Worm (Caenorhabditis elegans) whole organism, early embryonic: Measurements from ENCODE around the gene cnc-7.
A peak's percentile ranks its signal among the peaks of the same experiment; 100 is the strongest.

Experiments used
- B0310.2 ChIP-seq: sonication (generic microtip); optimal IDR thresholded peaks from 2 replicates; lab custom pipeline; 2016; ENCODE audit warnings: mild to moderate bottlenecking, missing genetic modification characterization, missing compliant biosample characterization
- F13C5.2 ChIP-seq: sonication (generic microtip); optimal IDR thresholded peaks from 2 replicates; lab custom pipeline; 2017; ENCODE audit warnings: mild to moderate bottlenecking, missing genetic modification characterization, inconsistent platforms, missing compliant biosample characterization
- aly-1 ChIP-seq: sonication (generic microtip); optimal IDR thresholded peaks from 2 replicates; lab custom pipeline; 2016; ENCODE audit warnings: missing genetic modification characterization, missing compliant biosample characterization
- ama-1 ChIP-seq: fragments of 150-350 bp; optimal IDR thresholded peaks from 2 replicates; lab custom pipeline; 2014
- ceh-13 ChIP-seq: fragments of 200-800 bp; sonication (Bioruptor generic); optimal IDR thresholded peaks from 2 replicates; lab custom pipeline; 2018; ENCODE audit warnings: mild to moderate bottlenecking, missing genetic modification characterization, missing compliant biosample characterization
- ceh-36 ChIP-seq: sonication (generic microtip); optimal IDR thresholded peaks from 2 replicates; lab custom pipeline; 2016; ENCODE audit warnings: missing genetic modification characterization, inconsistent platforms, missing compliant biosample characterization
- ets-7 ChIP-seq: sonication (generic microtip); optimal IDR thresholded peaks from 2 replicates; lab custom pipeline; 2016; ENCODE audit warnings: missing genotype, missing genetic modification characterization, missing compliant biosample characterization
- flt-1 ChIP-seq: fragments of 200-800 bp; sonication (Bioruptor generic); IDR thresholded peaks from 2 replicates; pipeline ENCODE4 v1.3.6; 2022; ENCODE audit warnings: missing genetic modification characterization, missing compliant biosample characterization
- hmbx-1 ChIP-seq: sonication (generic microtip); optimal IDR thresholded peaks from 2 replicates; lab custom pipeline; 2016; ENCODE audit warnings: mild to moderate bottlenecking, missing genetic modification characterization, missing compliant biosample characterization
- hmg-4 ChIP-seq: fragments of 200-800 bp; sonication (Bioruptor generic); optimal IDR thresholded peaks from 2 replicates; lab custom pipeline; 2018; ENCODE audit warnings: mild to moderate bottlenecking, missing genetic modification characterization, missing compliant biosample characterization
- hnd-1 ChIP-seq: sonication (generic microtip); optimal IDR thresholded peaks from 2 replicates; lab custom pipeline; 2016; ENCODE audit warnings: missing genetic modification characterization, missing compliant biosample characterization
- pes-1 ChIP-seq: fragments of 200-800 bp; sonication (Bioruptor generic); IDR thresholded peaks from 2 replicates; pipeline ENCODE4 v1.3.6; 2022; ENCODE audit warnings: missing genetic modification reagents, missing genetic modification characterization, missing compliant biosample characterization
- scrt-1 ChIP-seq: fragments of 200-800 bp; sonication (Bioruptor generic); IDR thresholded peaks from 2 replicates; pipeline ENCODE4 v1.3.6; 2022; ENCODE audit warnings: missing genetic modification characterization, missing compliant biosample characterization
- sea-1 ChIP-seq: fragments of 200-800 bp; sonication (Bioruptor generic); conservative IDR thresholded peaks from 2 replicates; pipeline ENCODE4 v1.3.6; 2022; ENCODE audit warnings: missing genetic modification characterization, missing compliant biosample characterization
- tbx-11 ChIP-seq: fragments of 200-800 bp; sonication (Bioruptor generic); IDR thresholded peaks from 2 replicates; pipeline ENCODE4 v1.3.6; 2022; ENCODE audit warnings: missing genetic modification characterization, missing compliant biosample characterization
- tbx-37 ChIP-seq: fragments of 200-800 bp; sonication (Bioruptor generic); conservative IDR thresholded peaks from 2 replicates; pipeline ENCODE4 v1.3.6; 2022; ENCODE audit warnings: missing genetic modification reagents, missing genetic modification characterization, missing compliant biosample characterization
- tra-4 ChIP-seq: sonication (generic microtip); optimal IDR thresholded peaks from 2 replicates; lab custom pipeline; 2017; ENCODE audit warnings: missing genetic modification characterization, missing compliant biosample characterization

The cnc-7 gene

DNA sequence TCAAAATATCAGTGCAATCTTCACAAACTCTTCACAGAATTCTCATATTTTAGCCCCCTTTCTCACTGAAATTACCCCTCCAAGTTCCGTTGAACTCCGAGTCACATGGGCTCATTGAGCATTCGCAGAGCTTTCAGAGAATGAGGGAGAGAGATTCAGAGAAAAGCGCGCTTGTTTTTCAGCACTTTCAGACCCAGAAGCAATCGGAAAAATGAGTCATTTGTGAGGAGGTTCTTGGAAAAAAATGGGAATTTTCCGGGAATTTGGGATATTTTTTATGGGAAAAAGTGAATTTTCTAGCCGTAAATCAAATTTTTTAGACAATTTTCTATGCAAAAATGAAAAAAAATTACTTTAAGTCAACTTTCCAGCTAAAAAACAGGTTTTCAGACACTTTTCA lies 9.0 kb downstream of the cnc-7 start:
- TF ChIP-seq tbx-11 (GFP tag; lab: Robert Waterston, UW) (no peak), hmbx-1 (tag; lab: Kevin White, UChicago) (no peak), scrt-1 (GFP tag; lab: Robert Waterston, UW) (no peak), hmg-4 (GFP tag; lab: Kevin White, UChicago) (no peak), flt-1 (GFP tag; lab: Robert Waterston, UW) (no peak)

DNA sequence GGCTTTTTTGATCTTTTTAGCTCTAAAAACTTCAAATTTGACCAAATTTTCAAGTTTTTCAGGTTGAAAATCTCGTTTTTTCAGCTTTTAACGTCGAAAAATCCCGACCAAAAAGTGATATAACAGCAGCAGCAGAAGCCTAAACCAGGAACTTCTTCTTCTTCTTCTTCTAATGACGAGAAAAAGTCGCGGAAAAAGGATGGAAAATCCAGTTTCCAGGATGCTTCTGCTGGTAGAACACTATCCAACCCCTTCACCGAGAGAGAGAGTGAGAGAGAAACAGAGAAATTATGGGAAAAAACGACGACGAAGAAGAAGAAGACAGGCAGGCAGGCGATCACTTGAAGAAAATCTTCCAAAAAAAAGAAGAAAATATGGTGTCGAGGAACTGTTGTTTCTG lies 12.9 kb downstream of the cnc-7 start:
- no peak for TF ChIP-seq F13C5.2 (tag; lab: Kevin White, UChicago)
- TF ChIP-seq sea-1 (GFP tag; lab: Robert Waterston, UW) = no peak
- TF ChIP-seq tbx-11 (GFP tag; lab: Robert Waterston, UW) = no peak
- no peak for TF ChIP-seq ama-1 (lab: Kevin White, UChicago)
- TF ChIP-seq flt-1 (GFP tag; lab: Robert Waterston, UW) = no peak
- no peak for TF ChIP-seq aly-1
- TF ChIP-seq ets-7 = no peak

DNA sequence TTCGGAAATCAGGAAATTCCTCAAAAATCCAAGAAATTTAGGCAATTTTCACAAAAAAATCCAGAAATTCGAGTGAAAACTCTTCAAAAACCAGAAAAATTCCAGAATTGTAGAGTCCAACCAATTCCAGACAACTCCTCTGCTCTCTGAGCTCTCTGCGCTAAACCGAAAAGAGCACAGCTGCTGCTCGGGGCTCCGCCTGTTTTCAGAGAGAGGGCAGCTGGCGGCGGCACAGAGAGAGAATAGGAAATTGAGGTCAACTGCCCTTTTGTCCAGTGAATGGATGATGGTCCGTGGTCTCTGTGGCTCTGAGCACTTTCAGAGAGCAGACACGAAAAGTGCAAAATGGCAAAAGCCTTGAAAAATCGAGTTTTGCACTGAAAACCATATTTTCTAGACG lies 15.1 kb downstream of the cnc-7 start:
- no peak for TF ChIP-seq tbx-37
- no peak for TF ChIP-seq hmg-4 (GFP tag; lab: Kevin White, UChicago)
- no peak for TF ChIP-seq F13C5.2 (tag; lab: Kevin White, UChicago)
- TF ChIP-seq hmbx-1 (tag; lab: Kevin White, UChicago) = no peak
- no peak for TF ChIP-seq flt-1 (GFP tag; lab: Robert Waterston, UW)

DNA sequence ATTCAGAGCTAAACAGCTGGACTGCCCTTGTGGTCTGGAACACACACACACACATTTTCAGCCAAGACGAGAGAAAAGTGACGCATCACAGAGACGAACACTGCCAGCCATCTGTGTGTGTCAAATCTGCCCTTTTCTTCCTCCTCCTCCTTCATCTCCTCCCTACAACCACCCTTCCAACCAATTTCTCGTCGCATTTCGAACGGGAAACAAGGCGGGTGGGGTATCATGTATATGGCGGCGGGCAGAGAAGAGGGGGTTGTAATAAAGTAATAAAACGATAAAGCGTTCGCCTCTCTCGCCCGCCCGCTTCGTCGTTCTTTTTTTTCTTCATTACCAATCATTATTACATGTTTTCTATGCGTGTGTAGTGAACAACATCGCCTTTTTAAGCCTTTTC lies 16.4 kb downstream of the cnc-7 start:
- TF ChIP-seq ama-1 (lab: Kevin White, UChicago) (no peak), scrt-1 (GFP tag; lab: Robert Waterston, UW) (no peak), ceh-13 (GFP tag; lab: Kevin White, UChicago) (no peak), tbx-37 (no peak), tra-4 (no peak), ets-7 (no peak), hmbx-1 (tag; lab: Kevin White, UChicago) (no peak), B0310.2 (tag; lab: Kevin White, UChicago) (no peak), hnd-1 (tag; lab: Kevin White, UChicago) (no peak), tbx-11 (GFP tag; lab: Robert Waterston, UW) (no peak), ceh-36 (tag; lab: Kevin White, UChicago) (peak; percentile 35), flt-1 (GFP tag; lab: Robert Waterston, UW) (peak; percentile 17; the same call in 1 of the 2 replicates), hmg-4 (GFP tag; lab: Kevin White, UChicago) (peak; percentile 68), sea-1 (GFP tag; lab: Robert Waterston, UW) (no peak), aly-1 (no peak), F13C5.2 (tag; lab: Kevin White, UChicago) (no peak), pes-1 (no peak)

DNA sequence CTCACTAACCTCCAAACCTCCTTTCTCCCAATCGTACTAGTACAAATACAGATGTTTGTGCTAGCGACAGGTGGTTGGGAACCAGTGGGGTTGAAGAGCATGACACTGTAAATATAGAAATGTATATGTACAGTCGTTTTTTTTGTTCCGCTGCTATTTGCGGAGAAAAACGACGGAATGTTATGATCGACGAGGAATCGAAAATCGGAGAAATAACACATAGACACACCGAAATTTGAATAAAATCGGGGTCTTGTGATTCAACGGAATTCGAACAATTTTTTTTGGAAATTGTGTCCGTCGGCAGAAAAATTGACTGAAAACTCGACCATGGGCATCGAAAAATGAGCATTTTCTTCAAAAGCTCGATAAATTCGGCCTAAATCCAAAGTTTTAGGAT lies 17.8 kb downstream of the cnc-7 start, which contains the start of gene F53H2.3:
Gene F53H2.3, minus strand, starts transcription at position 101 of the 400 bp plus-strand sequence.
- no peak for TF ChIP-seq tbx-11 (GFP tag; lab: Robert Waterston, UW)
- TF ChIP-seq tbx-37 = no peak
- TF ChIP-seq tra-4 = no peak
- TF ChIP-seq B0310.2 (tag; lab: Kevin White, UChicago) = no peak
- no peak for TF ChIP-seq flt-1 (GFP tag; lab: Robert Waterston, UW)
- TF ChIP-seq scrt-1 (GFP tag; lab: Robert Waterston, UW) = no peak
- TF ChIP-seq hmg-4 (GFP tag; lab: Kevin White, UChicago) = no peak
- no peak for TF ChIP-seq ceh-13 (GFP tag; lab: Kevin White, UChicago)
- TF ChIP-seq ceh-36 (tag; lab: Kevin White, UChicago) = no peak
- no peak for TF ChIP-seq aly-1
- TF ChIP-seq pes-1 = no peak
- no peak for TF ChIP-seq sea-1 (GFP tag; lab: Robert Waterston, UW)

DNA sequence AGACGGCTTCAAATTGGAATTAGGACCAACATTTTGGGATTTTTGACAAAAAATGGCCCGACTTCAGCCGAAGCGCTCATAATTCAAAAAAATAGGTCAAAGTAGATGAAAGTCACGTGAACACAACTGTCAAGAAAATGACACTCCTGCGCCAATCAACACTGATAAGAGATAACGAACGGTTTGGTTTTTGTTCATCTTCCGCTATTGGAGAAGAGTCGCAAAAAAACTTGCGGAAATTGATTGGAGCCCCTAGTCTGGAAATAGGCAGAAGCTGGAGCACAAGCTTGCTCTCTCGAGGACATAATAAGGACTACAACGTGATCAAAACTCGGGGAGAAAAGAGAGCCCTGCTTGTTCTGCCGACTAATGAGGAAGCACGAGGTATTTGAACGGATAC lies 18.4 kb downstream of the cnc-7 start:
- TF ChIP-seq sea-1 (GFP tag; lab: Robert Waterston, UW) = no peak
- no peak for TF ChIP-seq hnd-1 (tag; lab: Kevin White, UChicago)
- TF ChIP-seq pes-1 = no peak
- TF ChIP-seq tbx-37 = no peak
- no peak for TF ChIP-seq F13C5.2 (tag; lab: Kevin White, UChicago)
- TF ChIP-seq ama-1 (lab: Kevin White, UChicago) = no peak
- TF ChIP-seq hmg-4 (GFP tag; lab: Kevin White, UChicago) = no peak

DNA sequence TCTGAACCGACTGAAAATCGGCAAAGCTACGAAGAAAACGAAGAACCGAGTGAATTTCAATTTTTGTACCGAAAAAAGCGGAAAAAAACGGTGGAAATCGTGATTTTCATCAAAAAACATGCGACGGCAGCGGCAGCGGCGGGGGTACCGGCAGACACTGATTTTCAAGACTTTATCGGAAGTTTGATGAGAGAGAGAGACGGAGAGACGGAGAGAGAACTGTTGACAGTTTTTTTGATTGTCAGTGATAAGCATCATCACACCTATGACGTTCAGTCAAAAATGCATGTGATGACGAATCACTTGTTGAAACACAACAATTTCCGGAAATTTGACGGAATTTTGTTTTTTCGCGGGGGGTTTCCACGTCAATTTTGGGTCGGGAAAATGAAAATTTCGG lies 19.6 kb downstream of the cnc-7 start:
- TF ChIP-seq pes-1 (no peak), F13C5.2 (tag; lab: Kevin White, UChicago) (no peak)

DNA sequence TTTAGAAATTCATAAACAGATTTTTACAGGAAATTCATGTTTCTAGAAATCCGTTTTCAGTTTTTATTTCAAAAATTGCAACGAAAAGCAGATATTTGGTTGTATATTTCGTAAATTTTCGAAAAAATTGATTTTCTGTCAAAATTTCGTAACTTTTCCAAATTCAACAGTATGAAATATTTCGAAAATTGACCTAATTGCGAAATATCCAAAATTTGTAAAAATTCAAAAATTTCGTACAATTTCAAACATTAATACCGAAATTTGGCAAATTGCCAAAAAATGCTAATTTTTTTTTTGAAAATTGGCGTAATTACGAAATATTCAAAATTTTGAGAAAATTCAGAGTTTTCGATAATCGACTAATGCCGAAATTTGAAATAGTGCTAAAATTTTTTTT lies 20.1 kb downstream of the cnc-7 start:
- TF ChIP-seq tra-4 = no peak
- no peak for TF ChIP-seq scrt-1 (GFP tag; lab: Robert Waterston, UW)
- no peak for TF ChIP-seq ets-7
- TF ChIP-seq tbx-37 = no peak
- no peak for TF ChIP-seq ama-1 (lab: Kevin White, UChicago)
- TF ChIP-seq hnd-1 (tag; lab: Kevin White, UChicago) = no peak
- TF ChIP-seq sea-1 (GFP tag; lab: Robert Waterston, UW) = no peak
- TF ChIP-seq F13C5.2 (tag; lab: Kevin White, UChicago) = no peak
- TF ChIP-seq B0310.2 (tag; lab: Kevin White, UChicago) = no peak
- no peak for TF ChIP-seq flt-1 (GFP tag; lab: Robert Waterston, UW)
- TF ChIP-seq tbx-11 (GFP tag; lab: Robert Waterston, UW) = no peak
- no peak for TF ChIP-seq aly-1
- TF ChIP-seq hmbx-1 (tag; lab: Kevin White, UChicago) = no peak
- TF ChIP-seq hmg-4 (GFP tag; lab: Kevin White, UChicago) = no peak
- TF ChIP-seq pes-1 = no peak
